Fruit fly (Drosophila melanogaster): ENCODE results near the gene Ser6.

Ser6 gene

DNA sequence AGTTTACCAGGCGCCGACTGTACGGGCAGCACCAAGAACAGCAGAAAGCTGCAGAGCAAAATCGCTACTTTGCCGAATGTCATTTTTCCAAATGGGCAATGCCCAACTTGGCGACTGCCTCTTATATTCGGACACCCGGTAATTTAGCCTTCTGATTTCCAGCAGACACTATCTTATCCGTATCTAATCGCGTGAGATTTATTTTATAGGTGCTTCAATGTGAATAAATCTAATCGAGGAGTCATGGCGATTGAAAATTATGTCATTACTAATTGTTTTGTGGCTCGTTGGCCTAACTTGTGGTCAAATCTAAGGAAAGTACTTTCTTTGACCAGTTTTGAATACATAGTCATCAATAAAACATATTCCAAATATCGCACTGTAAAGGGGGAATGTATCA, at the start of gene Ser6:
TSS of gene Ser6 (minus strand) at position 101 of the 400 bp plus-strand sequence.
- TF ChIP-seq CG17801 (GFP tag; optimal IDR thresholded peaks at IDR 0.05; ENCODE audit: partially characterized antibody), result no peak

DNA sequence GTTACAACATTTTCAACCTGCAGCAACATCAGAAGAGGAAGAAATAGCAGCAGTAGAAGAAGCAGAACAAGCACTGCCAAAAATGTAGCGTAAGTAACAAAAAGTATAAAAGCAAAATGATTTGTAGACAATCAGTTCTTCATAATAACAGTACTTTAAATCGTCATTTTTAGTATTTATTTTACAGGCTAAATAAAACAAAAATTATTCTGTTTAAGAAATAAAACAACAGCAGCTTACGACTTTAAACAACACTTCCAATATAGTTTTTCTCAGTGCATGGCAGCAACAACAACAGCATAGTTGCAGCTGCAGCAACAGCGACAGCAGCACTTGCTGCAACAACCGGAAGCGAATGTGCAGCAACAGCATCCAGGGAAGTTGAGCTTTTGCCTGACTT, 47.2 kb upstream of the Ser6 start:
- TF ChIP-seq CG17801 (GFP tag; optimal IDR thresholded peaks at IDR 0.05; ENCODE audit: partially characterized antibody), result no peak

DNA sequence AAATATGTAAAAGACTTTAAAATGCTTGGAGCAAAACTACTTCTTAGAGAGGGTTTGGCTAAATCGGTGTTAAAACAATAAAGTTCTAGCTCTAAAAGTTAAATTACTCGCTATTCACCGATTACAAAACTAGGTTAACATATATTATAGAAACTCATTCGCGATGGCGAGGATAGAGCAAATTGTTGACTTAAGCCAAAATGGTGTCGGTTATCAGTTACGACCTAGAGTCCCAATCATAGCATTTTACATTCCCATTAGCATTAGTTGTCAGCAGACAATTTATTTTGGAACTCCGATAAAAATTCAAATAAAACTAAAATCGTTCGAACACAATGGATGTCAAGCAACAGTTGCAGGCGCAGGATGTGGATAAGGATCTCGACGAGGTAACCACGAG, 21.1 kb upstream of the Ser6 start, which contains the start of gene CG11666:
TSS of gene CG11666 (plus strand) at position 301 of the 400 bp plus-strand sequence.
- TF ChIP-seq CG17801 (GFP tag; optimal IDR thresholded peaks at IDR 0.05; ENCODE audit: partially characterized antibody), result no peak

DNA sequence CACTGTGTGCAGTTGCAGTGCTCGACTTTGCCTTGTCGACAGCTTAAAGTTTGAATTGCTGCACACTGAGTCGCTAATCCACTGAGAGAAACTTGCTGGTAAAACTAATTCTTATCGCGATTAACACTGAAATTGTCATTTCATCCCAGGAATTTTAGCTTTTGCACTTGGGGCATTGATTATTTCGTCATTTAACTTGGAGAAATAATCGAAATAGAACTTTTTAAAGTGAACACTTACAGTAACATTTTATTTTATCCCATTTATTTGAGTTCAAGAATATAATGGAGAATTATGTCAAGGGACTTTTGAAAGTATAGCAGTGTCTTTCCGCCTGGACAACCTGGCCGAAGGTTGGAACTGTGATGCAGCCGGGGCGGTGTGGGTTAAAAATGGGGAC, 14.7 kb upstream of the Ser6 start, which contains the start of gene CG44426:
TSS of gene CG44426 (plus strand) at position 301 of the 400 bp plus-strand sequence.
- TF ChIP-seq CG17801 (GFP tag; optimal IDR thresholded peaks at IDR 0.05; ENCODE audit: partially characterized antibody), result no peak

DNA sequence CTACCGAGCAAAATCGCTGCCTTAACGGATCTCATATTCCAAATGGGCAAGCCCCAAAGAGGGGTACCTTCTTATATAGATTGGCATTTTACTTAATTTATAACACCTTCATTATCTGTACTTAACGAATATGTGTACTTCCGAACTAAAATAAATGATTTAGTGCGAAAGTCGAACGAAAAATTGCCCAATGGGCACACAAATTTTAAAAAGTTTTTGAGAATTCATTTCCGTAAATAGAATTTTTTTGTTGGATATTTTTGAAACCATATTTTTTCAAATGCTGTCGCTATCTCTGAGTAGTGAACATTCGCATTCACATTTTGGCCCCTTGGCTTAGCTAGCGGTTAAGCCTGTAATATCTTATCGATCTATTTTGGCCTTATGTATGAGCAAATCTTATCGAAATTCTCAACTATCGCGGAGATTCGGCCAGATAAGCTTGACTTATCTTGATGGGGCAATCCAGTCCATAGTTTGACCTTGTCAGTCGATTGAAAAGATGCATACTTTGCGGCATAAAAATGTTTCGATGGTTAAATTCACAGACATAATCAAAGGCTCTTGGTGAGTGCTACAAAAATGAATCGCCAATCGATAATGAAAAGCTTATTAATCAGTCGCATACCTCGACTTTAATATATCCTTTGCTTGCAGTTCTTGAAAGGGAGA, 2.2 kb upstream of the Ser6 start, which contains the start of gene CG1304:
TSS of gene CG1304 (minus strand) at position 51 of the 672 bp plus-strand sequence.
- no peak for TF ChIP-seq CG17801 (GFP tag; optimal IDR thresholded peaks at IDR 0.05; ENCODE audit: partially characterized antibody)

DNA sequence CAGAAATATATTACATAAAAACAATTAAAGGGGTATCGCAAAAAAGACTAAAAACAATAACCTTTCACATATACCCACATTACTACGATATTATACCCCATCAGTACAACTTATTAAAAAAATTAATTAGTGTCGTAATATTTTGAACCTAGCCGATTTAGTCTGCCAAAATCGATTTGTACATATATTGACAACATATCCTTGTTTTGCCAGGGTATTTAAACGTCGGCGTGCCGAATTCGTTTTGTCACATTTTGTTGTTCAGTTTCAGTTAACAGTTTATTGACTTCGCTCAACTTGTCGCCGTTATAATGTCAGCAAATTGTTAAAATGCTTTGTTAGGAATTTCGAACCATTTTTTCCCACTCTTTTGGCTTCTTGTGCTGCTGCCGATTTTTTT, 15.0 kb downstream of the Ser6 start:
- no peak for TF ChIP-seq CG17801 (GFP tag; optimal IDR thresholded peaks at IDR 0.05; ENCODE audit: partially characterized antibody)

DNA sequence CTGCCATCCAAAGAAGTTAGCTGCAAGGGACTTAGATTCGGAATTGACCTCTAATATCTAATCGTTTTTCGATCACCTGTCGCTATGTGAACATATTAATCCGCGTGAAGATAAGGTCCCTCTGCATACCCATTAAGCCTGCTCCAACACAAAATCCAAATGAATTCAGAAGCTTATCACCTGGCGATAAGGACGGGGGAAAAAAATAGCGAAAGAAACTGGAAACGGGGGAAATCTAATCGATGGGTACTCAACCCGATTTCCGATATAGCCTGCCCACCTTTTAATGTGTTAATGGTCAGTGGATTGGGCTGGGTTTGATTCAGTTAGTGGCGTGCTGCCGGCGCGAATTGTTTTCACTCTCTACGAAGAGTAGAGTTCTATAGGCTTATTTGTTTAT, 28.8 kb downstream of the Ser6 start, which contains the start of gene Npc1b:
TSS of gene Npc1b (plus strand) at position 340 of the 400 bp plus-strand sequence.
- no peak for TF ChIP-seq CG17801 (GFP tag; optimal IDR thresholded peaks at IDR 0.05; ENCODE audit: partially characterized antibody)

DNA sequence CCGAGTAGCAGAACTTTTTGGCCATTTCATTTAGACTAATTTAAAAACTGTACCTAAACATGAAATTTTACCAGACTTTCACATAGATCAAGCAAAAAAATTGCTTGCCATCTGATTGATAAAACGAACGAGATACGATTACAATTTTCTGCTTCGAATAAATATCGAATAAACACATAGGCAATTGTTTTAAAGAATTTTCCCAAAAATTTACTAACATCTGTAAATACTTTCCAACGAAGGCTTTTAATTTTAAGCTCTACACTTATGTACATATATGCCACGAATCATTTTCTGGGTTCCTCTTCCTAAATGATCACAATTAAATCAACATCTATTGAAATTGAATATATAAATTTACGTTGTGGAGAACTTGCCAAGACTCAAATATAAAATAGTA, 29.8 kb downstream of the Ser6 start, which contains the start of gene CG11227:
TSS of gene CG11227 (minus strand) at position 101 of the 400 bp plus-strand sequence.
- TF ChIP-seq CG17801 (GFP tag; optimal IDR thresholded peaks at IDR 0.05; ENCODE audit: partially characterized antibody), result no peak

DNA sequence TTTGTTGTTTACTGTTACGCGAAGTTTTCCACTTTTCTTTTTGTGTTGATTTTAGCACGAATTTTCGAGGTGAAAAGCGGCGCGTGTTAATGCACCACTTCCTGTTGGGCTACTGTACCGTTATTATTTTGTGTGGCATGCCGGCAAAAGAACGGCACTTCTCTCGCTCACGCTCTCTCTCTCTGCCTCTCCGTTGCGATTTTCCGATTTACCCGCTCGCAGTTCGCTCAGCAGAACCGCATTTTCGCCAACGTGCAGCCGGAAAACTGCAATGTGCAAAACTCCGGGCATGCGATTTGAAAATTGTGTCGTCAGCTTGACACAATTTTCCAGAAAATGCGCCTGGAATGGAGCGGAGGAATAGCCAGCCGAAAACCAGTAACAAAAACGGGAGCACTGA, 36.4 kb downstream of the Ser6 start, which contains the start of gene shakB:
TSS of gene shakB (minus strand) at position 101 of the 400 bp plus-strand sequence.
- no peak for TF ChIP-seq CG17801 (GFP tag; optimal IDR thresholded peaks at IDR 0.05; ENCODE audit: partially characterized antibody)

DNA sequence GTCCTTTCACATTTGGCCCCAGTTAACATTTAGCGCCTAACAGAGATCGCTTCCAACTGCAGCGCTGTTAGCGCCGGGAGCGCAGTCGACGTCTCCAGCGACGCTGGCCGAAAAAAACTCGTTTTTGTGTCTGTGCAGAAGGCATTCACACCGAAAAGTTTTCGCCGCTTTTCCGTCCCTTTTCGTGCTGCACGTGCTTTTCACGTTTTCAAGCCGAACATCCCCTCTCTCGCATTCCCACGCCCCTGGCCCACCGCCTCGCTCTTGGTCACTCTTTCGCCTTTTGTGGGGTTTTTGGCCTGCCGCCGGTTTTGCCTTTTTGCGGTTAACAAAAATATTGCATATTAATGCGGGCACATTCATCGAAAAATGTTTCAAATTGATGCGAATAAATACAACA, 37.4 kb downstream of the Ser6 start:
- TF ChIP-seq CG17801 (GFP tag; optimal IDR thresholded peaks at IDR 0.05; ENCODE audit: partially characterized antibody), result no peak

DNA sequence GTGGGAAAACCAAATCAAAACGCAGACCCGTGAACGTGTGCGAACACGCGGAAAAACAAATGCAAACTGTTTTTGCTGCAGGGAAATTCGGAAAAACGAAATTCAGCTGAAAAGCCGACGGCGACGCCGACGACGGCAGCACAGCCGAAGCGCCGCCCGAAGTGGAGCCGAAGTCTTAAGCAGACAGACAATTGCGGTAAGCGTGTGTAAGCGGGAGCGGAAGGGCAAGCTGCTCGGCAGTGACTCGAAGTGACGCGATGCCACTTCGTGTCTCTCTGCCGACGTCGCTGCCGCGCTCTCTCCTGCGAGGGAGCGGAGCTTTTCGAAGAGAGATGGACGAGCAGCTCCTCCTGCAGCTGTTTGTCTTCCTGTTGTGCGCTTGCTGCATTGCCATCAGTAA, 38.4 kb downstream of the Ser6 start:
- no peak for TF ChIP-seq CG17801 (GFP tag; optimal IDR thresholded peaks at IDR 0.05; ENCODE audit: partially characterized antibody)

DNA sequence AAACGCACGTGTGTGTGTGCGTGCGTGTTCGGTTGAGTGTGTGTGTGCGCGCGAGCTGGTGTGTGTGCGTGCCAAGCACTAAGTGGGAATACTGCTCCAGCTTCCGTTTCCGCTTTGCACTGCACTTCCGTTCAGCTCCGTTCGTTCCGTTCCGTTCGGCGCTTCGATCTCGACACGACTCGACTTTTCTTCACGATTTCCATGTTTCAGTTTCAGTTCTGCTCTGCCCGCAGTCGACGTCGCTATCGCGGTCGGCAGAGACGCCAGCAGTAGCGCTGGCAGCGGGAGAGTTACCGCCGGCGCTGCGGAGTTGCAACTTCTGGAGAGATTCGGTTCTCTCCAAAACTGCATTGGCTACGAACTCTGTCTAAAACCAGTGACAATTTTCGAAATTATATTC, 39.5 kb downstream of the Ser6 start:
- no peak for TF ChIP-seq CG17801 (GFP tag; optimal IDR thresholded peaks at IDR 0.05; ENCODE audit: partially characterized antibody)

DNA sequence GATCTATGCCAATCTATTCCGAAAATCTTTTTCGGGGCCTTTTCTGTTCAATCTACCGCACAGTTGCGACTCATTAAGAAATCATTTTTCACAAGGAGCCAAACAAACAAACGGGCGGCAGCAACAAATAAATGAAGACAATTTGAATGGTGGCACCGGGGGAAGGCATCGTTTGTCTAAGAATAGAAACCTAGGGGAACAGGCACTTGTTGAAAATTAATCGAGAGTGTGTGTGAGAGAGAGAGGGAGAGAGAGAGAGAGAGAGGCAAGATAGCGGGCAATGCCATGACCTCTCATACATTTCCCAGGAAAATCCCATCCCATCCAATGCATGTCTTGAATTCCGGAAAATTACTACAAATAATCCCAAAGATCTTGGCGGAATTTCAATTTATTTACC, 46.9 kb downstream of the Ser6 start:
- no peak for TF ChIP-seq CG17801 (GFP tag; optimal IDR thresholded peaks at IDR 0.05; ENCODE audit: partially characterized antibody)

Measured in ovary, adult (tissue).